Worm (Caenorhabditis elegans): ENCODE results near the gene flp-18.

DNA sequence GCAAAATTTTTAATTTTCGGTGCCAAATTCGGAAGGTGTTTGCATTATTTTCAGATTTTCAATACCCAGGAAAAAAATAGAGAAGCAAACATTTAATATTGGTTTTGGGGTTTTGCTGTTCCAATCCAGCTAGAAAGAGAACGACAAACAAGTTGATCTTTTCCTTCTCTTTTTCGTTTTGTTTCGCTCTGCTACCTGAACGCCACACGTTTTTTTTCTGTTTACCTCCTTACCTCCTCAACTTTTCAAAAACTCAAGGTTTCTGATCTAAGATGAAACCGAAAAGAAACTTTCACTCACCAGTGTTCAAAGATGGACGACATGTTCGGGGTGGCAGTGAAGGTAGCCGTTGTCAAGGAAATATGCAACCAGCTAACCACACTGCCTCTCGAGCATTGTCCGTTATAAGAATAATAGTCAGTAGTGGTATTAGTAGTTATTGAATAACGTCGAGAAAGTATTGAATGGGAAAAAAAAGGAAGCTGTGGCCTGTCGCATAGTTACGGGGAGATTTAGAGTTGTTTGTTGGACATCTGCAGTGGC lies 48.8 kb downstream of the flp-18 start:
- TF ChIP-seq unc-62 (GFP tag; optimal IDR thresholded peaks at IDR 0.05) (no peak), nhr-237 (tag; optimal IDR thresholded peaks at IDR 0.05) (no peak), elt-1 (tag; optimal IDR thresholded peaks at IDR 0.05; ENCODE audit: borderline replicate concordance, insufficient read depth) (no peak), pha-4 (tag; optimal IDR thresholded peaks at IDR 0.05) (no peak), ztf-11 (tag; optimal IDR thresholded peaks at IDR 0.05) (no peak), ces-1 (GFP tag; optimal IDR thresholded peaks at IDR 0.05) (no peak), elt-3 (tag; optimal IDR thresholded peaks at IDR 0.05) (no peak)
